Worm (Caenorhabditis elegans) whole organism, early embryonic: ENCODE data around the gene M01H9.2.

Experiments
- B0310.2 ChIP-seq: sonication (generic microtip); optimal IDR thresholded peaks from 2 replicates; lab custom pipeline; 2016; ENCODE audit warnings: mild to moderate bottlenecking, missing genetic modification characterization, missing compliant biosample characterization
- F13C5.2 ChIP-seq: sonication (generic microtip); optimal IDR thresholded peaks from 2 replicates; lab custom pipeline; 2017; ENCODE audit warnings: mild to moderate bottlenecking, missing genetic modification characterization, inconsistent platforms, missing compliant biosample characterization
- aly-1 ChIP-seq: sonication (generic microtip); optimal IDR thresholded peaks from 2 replicates; lab custom pipeline; 2016; ENCODE audit warnings: missing genetic modification characterization, missing compliant biosample characterization
- ama-1 ChIP-seq: fragments of 150-350 bp; optimal IDR thresholded peaks from 2 replicates; lab custom pipeline; 2014
- ceh-13 ChIP-seq: fragments of 200-800 bp; sonication (Bioruptor generic); optimal IDR thresholded peaks from 2 replicates; lab custom pipeline; 2018; ENCODE audit warnings: mild to moderate bottlenecking, missing genetic modification characterization, missing compliant biosample characterization
- ceh-36 ChIP-seq: sonication (generic microtip); optimal IDR thresholded peaks from 2 replicates; lab custom pipeline; 2016; ENCODE audit warnings: missing genetic modification characterization, inconsistent platforms, missing compliant biosample characterization
- ets-7 ChIP-seq: sonication (generic microtip); optimal IDR thresholded peaks from 2 replicates; lab custom pipeline; 2016; ENCODE audit warnings: missing genotype, missing genetic modification characterization, missing compliant biosample characterization
- flt-1 ChIP-seq: fragments of 200-800 bp; sonication (Bioruptor generic); IDR thresholded peaks from 2 replicates; pipeline ENCODE4 v1.3.6; 2022; ENCODE audit warnings: missing genetic modification characterization, missing compliant biosample characterization
- hmbx-1 ChIP-seq: sonication (generic microtip); optimal IDR thresholded peaks from 2 replicates; lab custom pipeline; 2016; ENCODE audit warnings: mild to moderate bottlenecking, missing genetic modification characterization, missing compliant biosample characterization
- hmg-4 ChIP-seq: fragments of 200-800 bp; sonication (Bioruptor generic); optimal IDR thresholded peaks from 2 replicates; lab custom pipeline; 2018; ENCODE audit warnings: mild to moderate bottlenecking, missing genetic modification characterization, missing compliant biosample characterization
- hnd-1 ChIP-seq: sonication (generic microtip); optimal IDR thresholded peaks from 2 replicates; lab custom pipeline; 2016; ENCODE audit warnings: missing genetic modification characterization, missing compliant biosample characterization
- pes-1 ChIP-seq: fragments of 200-800 bp; sonication (Bioruptor generic); IDR thresholded peaks from 2 replicates; pipeline ENCODE4 v1.3.6; 2022; ENCODE audit warnings: missing genetic modification reagents, missing genetic modification characterization, missing compliant biosample characterization
- scrt-1 ChIP-seq: fragments of 200-800 bp; sonication (Bioruptor generic); IDR thresholded peaks from 2 replicates; pipeline ENCODE4 v1.3.6; 2022; ENCODE audit warnings: missing genetic modification characterization, missing compliant biosample characterization
- sea-1 ChIP-seq: fragments of 200-800 bp; sonication (Bioruptor generic); conservative IDR thresholded peaks from 2 replicates; pipeline ENCODE4 v1.3.6; 2022; ENCODE audit warnings: missing genetic modification characterization, missing compliant biosample characterization
- tbx-11 ChIP-seq: fragments of 200-800 bp; sonication (Bioruptor generic); IDR thresholded peaks from 2 replicates; pipeline ENCODE4 v1.3.6; 2022; ENCODE audit warnings: missing genetic modification characterization, missing compliant biosample characterization
- tbx-37 ChIP-seq: fragments of 200-800 bp; sonication (Bioruptor generic); conservative IDR thresholded peaks from 2 replicates; pipeline ENCODE4 v1.3.6; 2022; ENCODE audit warnings: missing genetic modification reagents, missing genetic modification characterization, missing compliant biosample characterization
- tra-4 ChIP-seq: sonication (generic microtip); optimal IDR thresholded peaks from 2 replicates; lab custom pipeline; 2017; ENCODE audit warnings: missing genetic modification characterization, missing compliant biosample characterization

The M01H9.2 gene

ce11 chrIV:4456658-4457057 lies 6.4 kb downstream of the M01H9.2 start:
- TF ChIP-seq scrt-1 (GFP tag; lab: Robert Waterston, UW) (no peak), tra-4 (no peak), flt-1 (GFP tag; lab: Robert Waterston, UW) (no peak), ama-1 (lab: Kevin White, UChicago) (no peak), tbx-37 (GFP tag; lab: Robert Waterston, UW) (no peak), sea-1 (no peak), hmbx-1 (no peak), hnd-1 (no peak), B0310.2 (tag; lab: Kevin White, UChicago) (no peak), hmg-4 (GFP tag; lab: Kevin White, UChicago) (no peak), ceh-36 (tag; lab: Kevin White, UChicago) (no peak), ceh-13 (no peak), aly-1 (tag; lab: Kevin White, UChicago) (no peak), tbx-11 (GFP tag; lab: Robert Waterston, UW) (no peak), pes-1 (no peak), F13C5.2 (tag; lab: Kevin White, UChicago) (no peak), ets-7 (no peak)

- no peak for TF ChIP-seq aly-1 (tag; lab: Kevin White, UChicago)
- peak; percentile 48 for TF ChIP-seq hmg-4 (GFP tag; lab: Kevin White, UChicago)
- no peak for TF ChIP-seq tbx-37 (GFP tag; lab: Robert Waterston, UW)
These were observed 8.5 kb downstream of the M01H9.2 start, which contains the start of gene R08C7.11 for ce11 chrIV:4454330-4455173. Gene R08C7.11, minus strand, starts transcription at chrIV:4454937.

- no peak for TF ChIP-seq aly-1 (tag; lab: Kevin White, UChicago)
- TF ChIP-seq tbx-37 (GFP tag; lab: Robert Waterston, UW) = no peak
- no peak for TF ChIP-seq tra-4
- TF ChIP-seq ceh-36 (tag; lab: Kevin White, UChicago) = no peak
These were observed 11.5 kb downstream of the M01H9.2 start, which contains the start of gene R08C7.1 for ce11 chrIV:4451576-4451975. Gene R08C7.1, plus strand, starts transcription at chrIV:4451876.

ce11 chrIV:4449843-4450242 lies 13.2 kb downstream of the M01H9.2 start:
- TF ChIP-seq sea-1 (no peak), tbx-37 (GFP tag; lab: Robert Waterston, UW) (no peak), ama-1 (lab: Kevin White, UChicago) (no peak), tbx-11 (GFP tag; lab: Robert Waterston, UW) (no peak), ceh-36 (tag; lab: Kevin White, UChicago) (no peak), hnd-1 (no peak), B0310.2 (tag; lab: Kevin White, UChicago) (no peak), tra-4 (no peak), ets-7 (no peak), hmg-4 (GFP tag; lab: Kevin White, UChicago) (no peak), flt-1 (GFP tag; lab: Robert Waterston, UW) (no peak), pes-1 (no peak)

- no peak for TF ChIP-seq hmg-4 (GFP tag; lab: Kevin White, UChicago)
- no peak for TF ChIP-seq tra-4
- no peak for TF ChIP-seq pes-1
- TF ChIP-seq scrt-1 (GFP tag; lab: Robert Waterston, UW) = no peak
These were observed 13.6 kb downstream of the M01H9.2 start, which contains the start of gene R08C7.12 for ce11 chrIV:4449439-4449838. Gene R08C7.12, plus strand, starts transcription at chrIV:4449739.

- TF ChIP-seq F13C5.2 (tag; lab: Kevin White, UChicago) (no peak), tbx-11 (GFP tag; lab: Robert Waterston, UW) (no peak), scrt-1 (GFP tag; lab: Robert Waterston, UW) (no peak), ets-7 (no peak), ceh-36 (tag; lab: Kevin White, UChicago) (no peak), tra-4 (no peak), pes-1 (no peak), hmg-4 (GFP tag; lab: Kevin White, UChicago) (no peak), flt-1 (GFP tag; lab: Robert Waterston, UW) (no peak), ama-1 (lab: Kevin White, UChicago) (no peak), tbx-37 (GFP tag; lab: Robert Waterston, UW) (no peak), B0310.2 (tag; lab: Kevin White, UChicago) (no peak), ceh-13 (no peak), sea-1 (no peak), hnd-1 (no peak), aly-1 (tag; lab: Kevin White, UChicago) (no peak), hmbx-1 (no peak)
These were observed 14.7 kb downstream of the M01H9.2 start for ce11 chrIV:4448343-4448742.

ce11 chrIV:4447367-4447766 lies 15.7 kb downstream of the M01H9.2 start:
- TF ChIP-seq flt-1 (GFP tag; lab: Robert Waterston, UW) (no peak), pes-1 (0 out of 2 replicates have a peak, but pooled peaks have one; percentile 39), sea-1 (0 out of 2 replicates have a peak, but pooled peaks have one; percentile 2)

- TF ChIP-seq ama-1 (lab: Kevin White, UChicago) (peak; percentile 11), F13C5.2 (tag; lab: Kevin White, UChicago) (no peak), sea-1 (0 out of 2 replicates have a peak, but pooled peaks have one; percentile 16), B0310.2 (tag; lab: Kevin White, UChicago) (no peak)
These were observed 15.9 kb downstream of the M01H9.2 start, which contains the start of gene chat-1 for ce11 chrIV:4447284-4447366. Gene chat-1, plus strand, starts transcription at chrIV:4447331.

ce11 chrIV:4446884-4447283 lies 16.1 kb downstream of the M01H9.2 start:
- TF ChIP-seq scrt-1 (GFP tag; lab: Robert Waterston, UW) (no peak), ama-1 (lab: Kevin White, UChicago) (peak; percentile 81), aly-1 (tag; lab: Kevin White, UChicago) (no peak), ceh-13 (no peak), flt-1 (GFP tag; lab: Robert Waterston, UW) (no peak), sea-1 (no peak)
